Worm (Caenorhabditis elegans): ENCODE data around the gene F19H6.4.

F19H6.4 gene

DNA sequence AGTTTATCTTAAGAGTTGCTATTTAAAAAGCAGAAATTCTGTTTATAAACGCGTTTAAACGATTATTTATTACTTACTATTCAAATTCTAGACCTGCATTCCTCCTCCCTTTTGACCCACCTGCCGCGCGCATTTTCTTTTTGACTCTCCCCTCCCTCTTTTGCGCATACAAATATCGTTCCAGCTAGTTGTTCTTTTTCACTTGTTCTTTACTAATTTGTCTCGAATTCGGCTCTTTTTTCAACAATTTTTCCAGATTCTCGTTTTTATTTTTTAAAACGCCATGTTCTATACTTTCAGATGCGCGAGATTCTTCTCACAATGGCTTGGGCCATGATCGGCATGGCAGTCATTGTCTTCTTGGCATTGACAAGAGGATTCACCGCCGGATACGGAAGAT, at the start of gene F19H6.4:
Gene F19H6.4, plus strand, starts transcription at position 301 of the 400 bp plus-strand sequence.
- TF ChIP-seq nhr-12 (tag; optimal IDR thresholded peaks at IDR 0.05) (no peak), ces-1 (GFP tag; optimal IDR thresholded peaks at IDR 0.05) (no peak), unc-39 (tag; optimal IDR thresholded peaks at IDR 0.05) (no peak), elt-3 (tag; optimal IDR thresholded peaks at IDR 0.05) (no peak), mep-1 (tag; optimal IDR thresholded peaks at IDR 0.05) (no peak), nhr-2 (tag; optimal IDR thresholded peaks at IDR 0.05) (no peak), ceh-83 (GFP tag; optimal IDR thresholded peaks at IDR 0.05) (no peak), lin-13 (tag; optimal IDR thresholded peaks at IDR 0.05) (no peak), pha-4 (tag; optimal IDR thresholded peaks at IDR 0.05) (no peak), lsy-2 (tag; optimal IDR thresholded peaks at IDR 0.05) (no peak), mab-5 (tag; optimal IDR thresholded peaks at IDR 0.05) (no peak), drap-1 (GFP tag; optimal IDR thresholded peaks at IDR 0.05) (no peak), flh-1 (GFP tag; optimal IDR thresholded peaks at IDR 0.05) (no peak), hlh-1 (tag; optimal IDR thresholded peaks at IDR 0.05) (no peak), bed-3 (GFP tag; optimal IDR thresholded peaks at IDR 0.05) (no peak)

- TF ChIP-seq bed-3 (GFP tag; optimal IDR thresholded peaks at IDR 0.05), result no peak
- no peak for TF ChIP-seq pha-4 (tag; optimal IDR thresholded peaks at IDR 0.05)
- no peak for TF ChIP-seq tbx-8 (GFP tag; optimal IDR thresholded peaks at IDR 0.05)
- TF ChIP-seq mls-2 (tag; optimal IDR thresholded peaks at IDR 0.05), result no peak
- no peak for TF ChIP-seq ceh-83 (GFP tag; optimal IDR thresholded peaks at IDR 0.05)
- no peak for TF ChIP-seq lin-32 (GFP tag; optimal IDR thresholded peaks at IDR 0.05)
- TF ChIP-seq hlh-1 (tag; optimal IDR thresholded peaks at IDR 0.05), result no peak
- TF ChIP-seq zip-8 (tag; optimal IDR thresholded peaks at IDR 0.05), result no peak
- no peak for TF ChIP-seq ham-2 (GFP tag; optimal IDR thresholded peaks at IDR 0.05)
- TF ChIP-seq lsy-2 (tag; optimal IDR thresholded peaks at IDR 0.05), result no peak
- TF ChIP-seq ceh-43 (GFP tag; optimal IDR thresholded peaks at IDR 0.05), result no peak
- no peak for TF ChIP-seq unc-120 (tag; optimal IDR thresholded peaks at IDR 0.05; ENCODE audit: poor library complexity, severe bottlenecking)
- no peak for TF ChIP-seq drap-1 (GFP tag; optimal IDR thresholded peaks at IDR 0.05)
- no peak for TF ChIP-seq ces-1 (GFP tag; optimal IDR thresholded peaks at IDR 0.05)
- no peak for TF ChIP-seq nhr-237 (tag; optimal IDR thresholded peaks at IDR 0.05)
Observed at ce11 chrX:12317560-12317959, 47.9 kb upstream of the F19H6.4 start.

DNA sequence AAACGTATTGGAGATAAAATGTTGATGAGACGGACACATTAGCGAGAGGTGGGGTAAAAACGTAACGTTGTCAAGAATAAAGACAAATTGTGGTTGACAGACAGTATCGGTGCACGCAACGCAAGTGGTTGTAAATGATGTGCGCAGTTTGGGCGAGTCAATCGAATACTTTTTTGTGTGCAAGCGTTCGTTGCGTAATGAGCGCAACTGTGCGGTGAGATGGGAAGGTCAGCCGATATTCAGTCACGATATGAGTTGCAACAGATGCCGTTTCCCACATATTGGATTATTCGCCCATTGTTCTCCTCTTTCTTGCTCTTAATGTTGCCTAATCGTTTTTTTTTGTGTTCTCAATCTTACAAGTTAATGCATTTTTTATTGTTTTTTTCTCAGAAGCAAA, 44.8 kb upstream of the F19H6.4 start, which contains the start of gene ceh-40:
Gene ceh-40, minus strand, starts transcription at position 41 of the 400 bp plus-strand sequence.
- TF ChIP-seq pha-4 (tag; optimal IDR thresholded peaks at IDR 0.05), result no peak
- TF ChIP-seq mls-2 (tag; optimal IDR thresholded peaks at IDR 0.05), result no peak
- no peak for TF ChIP-seq nhr-237 (tag; optimal IDR thresholded peaks at IDR 0.05)
- peak; percentile 74 for TF ChIP-seq nhr-2 (tag; optimal IDR thresholded peaks at IDR 0.05)
- no peak for TF ChIP-seq lin-32 (GFP tag; optimal IDR thresholded peaks at IDR 0.05)
- TF ChIP-seq unc-62 (GFP tag; optimal IDR thresholded peaks at IDR 0.05), result peak; percentile 51
- no peak for TF ChIP-seq ham-2 (GFP tag; optimal IDR thresholded peaks at IDR 0.05)
- no peak for TF ChIP-seq flh-1 (GFP tag; optimal IDR thresholded peaks at IDR 0.05)
- TF ChIP-seq elt-3 (tag; optimal IDR thresholded peaks at IDR 0.05), result no peak
- no peak for TF ChIP-seq hlh-1 (tag; optimal IDR thresholded peaks at IDR 0.05)
- peak; percentile 50 for TF ChIP-seq zip-8 (tag; optimal IDR thresholded peaks at IDR 0.05)
- TF ChIP-seq nhr-76 (tag; optimal IDR thresholded peaks at IDR 0.05), result no peak
- no peak for TF ChIP-seq ztf-11 (tag; optimal IDR thresholded peaks at IDR 0.05)
- no peak for TF ChIP-seq snpc-4 (tag; optimal IDR thresholded peaks at IDR 0.05)
- no peak for TF ChIP-seq bed-3 (GFP tag; optimal IDR thresholded peaks at IDR 0.05)
- TF ChIP-seq ceh-83 (GFP tag; optimal IDR thresholded peaks at IDR 0.05), result no peak
- TF ChIP-seq nhr-28 (tag; optimal IDR thresholded peaks at IDR 0.05), result no peak
- TF ChIP-seq M03D4.4 (tag; optimal IDR thresholded peaks at IDR 0.05), result no peak
- no peak for TF ChIP-seq ceh-43 (GFP tag; optimal IDR thresholded peaks at IDR 0.05)
- TF ChIP-seq cnd-1 (tag; optimal IDR thresholded peaks at IDR 0.05), result peak; percentile 36
- TF ChIP-seq mep-1 (tag; optimal IDR thresholded peaks at IDR 0.05), result no peak
- TF ChIP-seq ceh-39 (tag; optimal IDR thresholded peaks at IDR 0.05), result peak; percentile 63
- TF ChIP-seq nhr-12 (tag; optimal IDR thresholded peaks at IDR 0.05), result no peak
- no peak for TF ChIP-seq elt-1 (tag; optimal IDR thresholded peaks at IDR 0.05; ENCODE audit: borderline replicate concordance, insufficient read depth)
- TF ChIP-seq lsy-2 (tag; optimal IDR thresholded peaks at IDR 0.05), result no peak
- no peak for TF ChIP-seq unc-39 (tag; optimal IDR thresholded peaks at IDR 0.05)
- TF ChIP-seq ces-1 (GFP tag; optimal IDR thresholded peaks at IDR 0.05), result no peak
- no peak for TF ChIP-seq tbx-8 (GFP tag; optimal IDR thresholded peaks at IDR 0.05)
- no peak for TF ChIP-seq mab-5 (tag; optimal IDR thresholded peaks at IDR 0.05)
- no peak for TF ChIP-seq sem-2 (GFP tag; optimal IDR thresholded peaks at IDR 0.05)
- TF ChIP-seq blmp-1 (tag; optimal IDR thresholded peaks at IDR 0.05), result no peak
- TF ChIP-seq unc-120 (tag; optimal IDR thresholded peaks at IDR 0.05; ENCODE audit: poor library complexity, severe bottlenecking), result no peak
- TF ChIP-seq lin-13 (tag; optimal IDR thresholded peaks at IDR 0.05), result no peak
- no peak for TF ChIP-seq sptf-1 (tag; optimal IDR thresholded peaks at IDR 0.05)
- TF ChIP-seq drap-1 (GFP tag; optimal IDR thresholded peaks at IDR 0.05), result no peak

Measured in whole organism, mixed stage, embryonic.